In the genomic region with DNA sequence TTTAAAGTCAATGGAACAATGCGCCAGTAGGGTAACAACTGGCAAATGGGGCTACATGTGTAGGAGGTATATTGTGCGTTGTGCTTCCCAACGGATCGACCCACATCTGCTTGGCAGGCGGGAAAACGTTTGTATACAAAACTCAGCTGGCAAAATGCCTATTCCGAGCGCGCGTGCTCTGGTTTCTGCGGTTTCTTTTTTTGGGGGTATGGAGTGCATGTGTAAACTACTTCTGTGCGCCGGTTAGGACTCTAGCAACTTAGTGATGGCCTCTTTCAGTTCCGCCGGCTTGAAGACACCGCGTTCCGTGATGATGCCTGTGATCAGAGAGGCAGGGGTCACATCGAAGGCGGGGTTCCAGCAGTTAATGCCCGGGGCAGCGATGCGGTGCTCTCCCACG, we compare ENCODE assay signal across 2 fruit fly cellular contexts.
A peak's percentile ranks its signal among the peaks of the same experiment; 100 is the strongest.
TF ChIP-seq lines count a peak whose summit lies in the region.

A gene (minus strand): TSS at position 101 of the 400 bp plus-strand sequence.

- TF ChIP-seq CTCF in whole organism, embryonic (GFP tag; optimal IDR thresholded peaks at IDR 0.05; lab: Kevin White, UChicago) = no peak

TF ChIP-seq in whole organism, embryonic, 481 proteins besides CTCF, POLR2A, EP300 and RAD21:
- peak; percentile 13 for TF ChIP-seq sens (GFP tag; lab: Kevin White, UChicago)
- TF ChIP-seq CG18764 (GFP tag; optimal IDR thresholded peaks at IDR 0.05; lab: Kevin White, UChicago) = no peak
TF ChIP-seq in whole organism, embryonic: peak in this region for 1.

TF ChIP-seq in whole organism, prepupa, 60 proteins besides CTCF, POLR2A, EP300 and RAD21:
- no peak for TF ChIP-seq Smox (GFP tag; optimal IDR thresholded peaks at IDR 0.05; lab: Kevin White, UChicago)
- TF ChIP-seq CG6792 (GFP tag; optimal IDR thresholded peaks at IDR 0.05; lab: Kevin White, UChicago) = no peak
- TF ChIP-seq fd85E (GFP tag; optimal IDR thresholded peaks at IDR 0.05; lab: Kevin White, UChicago) = no peak
- peak; percentile 9 for TF ChIP-seq svp (GFP tag; lab: Kevin White, UChicago)
